Fruit fly (Drosophila melanogaster) whole organism, embryonic: ENCODE data around the gene CG7275.
A peak's percentile ranks its signal among the peaks of the same experiment; 100 is the strongest.

ENCODE experiments used
- Awh ChIP-seq: fragments of 200-800 bp; sonication (Bioruptor generic); IDR thresholded peaks from 2 replicates; pipeline ENCODE4, ENCODE4 v1.3.6; 2022; ENCODE audit warnings: missing biosample characterization, missing genetic modification characterization
- B-H1 ChIP-seq: fragments of 200-800 bp; sonication (Bioruptor generic); IDR thresholded peaks from 3 replicates; pipeline ENCODE4 v1.3.6; 2022; ENCODE audit warnings: missing biosample characterization, missing genetic modification characterization
- C15 ChIP-seq: fragments of 200-800 bp; sonication (Bioruptor generic); IDR thresholded peaks from 3 replicates; pipeline ENCODE4 v1.3.6; 2022; ENCODE audit warnings: missing biosample characterization, missing genetic modification characterization
- CG10267 ChIP-seq: fragments of 200-800 bp; sonication (Bioruptor generic); optimal IDR thresholded peaks from 2 replicates; lab custom pipeline; 2018; ENCODE audit warnings: missing biosample characterization, mild to moderate bottlenecking, missing genetic modification characterization, moderate library complexity
- CG10959 ChIP-seq: fragments of 200-800 bp; sonication (Bioruptor generic); IDR thresholded peaks from 2 replicates; pipeline ENCODE4 v1.3.6; 2022; ENCODE audit warnings: missing biosample characterization, missing genetic modification characterization
- CG11398 ChIP-seq: fragments of 200-800 bp; sonication (Bioruptor generic); optimal IDR thresholded peaks from 2 replicates; lab custom pipeline; 2016; ENCODE audit warnings: missing biosample characterization, missing genetic modification characterization
- CG11696 ChIP-seq: fragments of 200-800 bp; sonication (Bioruptor generic); IDR thresholded peaks from 2 replicates; pipeline ENCODE4 v1.3.6; 2022; ENCODE audit warnings: missing biosample characterization, missing genetic modification characterization
- CG12071 ChIP-seq: fragments of 200-800 bp; sonication (Bioruptor generic); optimal IDR thresholded peaks from 3 replicates; lab custom pipeline; 2018; ENCODE audit warnings: missing biosample characterization, mild to moderate bottlenecking, missing genetic modification characterization
- CG14710 ChIP-seq: fragments of 200-800 bp; sonication (Bioruptor generic); optimal IDR thresholded peaks from 3 replicates; lab custom pipeline; 2019; ENCODE audit warnings: missing biosample characterization, mild to moderate bottlenecking, missing genetic modification characterization, moderate library complexity
- CG15011 ChIP-seq: fragments of 200-800 bp; sonication (Bioruptor generic); optimal IDR thresholded peaks from 3 replicates; lab custom pipeline; 2018; ENCODE audit warnings: missing biosample characterization, mild to moderate bottlenecking, missing genetic modification characterization
- CG15073 ChIP-seq: fragments of 200-800 bp; sonication (Bioruptor generic); optimal IDR thresholded peaks from 2 replicates; lab custom pipeline; 2016; ENCODE audit warnings: missing biosample characterization, missing genetic modification characterization
- CG15269 ChIP-seq: fragments of 200-800 bp; sonication (Bioruptor generic); optimal IDR thresholded peaks from 2 replicates; lab custom pipeline; 2018; ENCODE audit warnings: missing biosample characterization, mild to moderate bottlenecking, missing genetic modification characterization, moderate library complexity
- CG16813 ChIP-seq: fragments of 200-800 bp; sonication (Bioruptor generic); IDR thresholded peaks from 3 replicates; pipeline ENCODE4 v1.3.6; 2022; ENCODE audit warnings: missing biosample characterization, missing genetic modification characterization; ENCODE audit not compliant: partially characterized antibody
- CG17186 ChIP-seq: fragments of 200-800 bp; sonication (Bioruptor generic); optimal IDR thresholded peaks from 3 replicates; lab custom pipeline; 2017; ENCODE audit warnings: missing biosample characterization, missing genetic modification reagents, missing genetic modification characterization
- CG18262 ChIP-seq: fragments of 200-800 bp; optimal IDR thresholded peaks from 3 replicates; lab custom pipeline; 2019; ENCODE audit warnings: missing biosample characterization, mild to moderate bottlenecking, missing genetic modification characterization, moderate library complexity
- CG2199 ChIP-seq: fragments of 200-800 bp; sonication (Bioruptor generic); IDR thresholded peaks from 3 replicates; pipeline ENCODE4 v1.3.6; 2022; ENCODE audit warnings: missing biosample characterization, missing genetic modification characterization
- CG33557 ChIP-seq: fragments of 200-800 bp; sonication (Bioruptor generic); optimal IDR thresholded peaks from 2 replicates; lab custom pipeline; 2019; ENCODE audit warnings: missing biosample characterization, mild to moderate bottlenecking, missing genetic modification characterization, moderate library complexity
- CG42726 ChIP-seq: fragments of 200-800 bp; sonication (Bioruptor generic); IDR thresholded peaks from 2 replicates; pipeline ENCODE4 v1.3.6; 2022; ENCODE audit warnings: missing biosample characterization, missing genetic modification characterization; ENCODE audit not compliant: partially characterized antibody
- CG5953 ChIP-seq: fragments of 200-800 bp; sonication (Bioruptor generic); IDR thresholded peaks from 2 replicates; pipeline ENCODE4 v1.3.6; 2022; ENCODE audit warnings: missing biosample characterization, missing genetic modification characterization
- CG6689 ChIP-seq: fragments of 200-800 bp; sonication (Bioruptor generic); IDR thresholded peaks from 2 replicates; pipeline ENCODE4 v1.3.6; 2022; ENCODE audit warnings: missing biosample characterization, missing genetic modification characterization
- CG7372 ChIP-seq: fragments of 200-800 bp; sonication (Bioruptor generic); IDR thresholded peaks from 2 replicates; pipeline ENCODE4 v1.3.6; 2022; ENCODE audit warnings: missing biosample characterization, missing genetic modification characterization
- CG8924 ChIP-seq: fragments of 200-800 bp; optimal IDR thresholded peaks from 3 replicates; lab custom pipeline; 2019; ENCODE audit warnings: missing biosample characterization, mild to moderate bottlenecking, missing genetic modification characterization, moderate library complexity
- CG9797 ChIP-seq: fragments of 200-800 bp; sonication (Bioruptor generic); optimal IDR thresholded peaks from 3 replicates; lab custom pipeline; 2018; ENCODE audit warnings: missing biosample characterization, mild to moderate bottlenecking, missing genetic modification characterization
- CG9932 ChIP-seq: fragments of 200-800 bp; sonication (Bioruptor generic); IDR thresholded peaks from 2 replicates; pipeline ENCODE4 v1.3.6; 2022; ENCODE audit warnings: missing biosample characterization, missing genetic modification characterization
- CHES-1-like ChIP-seq: fragments of 200-800 bp; sonication (Bioruptor generic); optimal IDR thresholded peaks from 2 replicates; lab custom pipeline; 2016; ENCODE audit warnings: missing biosample characterization, missing genetic modification characterization
- Dip3 ChIP-seq: fragments of 200-800 bp; sonication (Bioruptor generic); optimal IDR thresholded peaks from 3 replicates; lab custom pipeline; 2016; ENCODE audit warnings: missing biosample characterization, missing genetic modification characterization
- Dref ChIP-seq: fragments of 200-800 bp; sonication (Bioruptor generic); IDR thresholded peaks from 2 replicates; pipeline ENCODE4 v1.3.6; 2022; ENCODE audit warnings: missing biosample characterization, missing genetic modification characterization
- Eip74EF ChIP-seq, 2 experiments: fragments of 200-800 bp in 1 of 2; fragments of >200 bp in 1 of 2; sonication (Bioruptor generic) in 1 of 2; optimal IDR thresholded peaks; 2 replicates each; lab custom pipeline; 2017 to 2019; ENCODE audit warnings: missing biosample characterization in 2 of 2, missing genetic modification characterization in 2 of 2, mild to moderate bottlenecking in 1 of 2, moderate library complexity in 1 of 2
- Gsc ChIP-seq: fragments of 200-800 bp; sonication (Bioruptor generic); IDR thresholded peaks from 2 replicates; pipeline ENCODE4 v1.3.6; 2022; ENCODE audit warnings: missing biosample characterization, missing genetic modification characterization
- H15 ChIP-seq: fragments of 200-800 bp; sonication (Bioruptor generic); IDR thresholded peaks from 3 replicates; pipeline ENCODE4 v1.3.6; 2022; ENCODE audit warnings: missing biosample characterization, missing genetic modification characterization
- H2.0 ChIP-seq: fragments of 200-800 bp; sonication (Bioruptor generic); IDR thresholded peaks from 2 replicates; pipeline ENCODE4 v1.3.6; 2022; ENCODE audit warnings: missing biosample characterization, missing genetic modification characterization
- Hmr ChIP-seq: fragments of 200-800 bp; sonication (Bioruptor generic); optimal IDR thresholded peaks from 3 replicates; lab custom pipeline; 2017; ENCODE audit warnings: mild to moderate bottlenecking, missing biosample characterization, missing genetic modification reagents, missing genetic modification characterization
- Lhr ChIP-seq: fragments of 200-800 bp; sonication (Bioruptor generic); optimal IDR thresholded peaks from 3 replicates; lab custom pipeline; 2017; ENCODE audit warnings: mild to moderate bottlenecking, missing biosample characterization, missing genetic modification reagents, missing genetic modification characterization
- Xrp1 ChIP-seq: fragments of 200-800 bp; sonication (Bioruptor generic); IDR thresholded peaks from 2 replicates; pipeline ENCODE4 v1.3.6; 2022; ENCODE audit warnings: missing biosample characterization, missing genetic modification characterization
- bowl ChIP-seq: fragments of 200-800 bp; sonication (Bioruptor generic); IDR thresholded peaks from 2 replicates; pipeline ENCODE4 v1.3.6; 2022; ENCODE audit warnings: missing biosample characterization, missing genetic modification characterization
- corto ChIP-seq: fragments of 200-800 bp; sonication (Bioruptor generic); optimal IDR thresholded peaks from 2 replicates; lab custom pipeline; 2016; ENCODE audit warnings: missing biosample characterization, mild to moderate bottlenecking, missing genetic modification characterization, moderate library complexity
- crol ChIP-seq: fragments of 200-800 bp; sonication (Bioruptor generic); IDR thresholded peaks from 2 replicates; pipeline ENCODE4 v1.3.6; 2022; ENCODE audit warnings: missing biosample characterization, missing genetic modification characterization
- crp ChIP-seq, 2 experiments: fragments of 200-800 bp; sonication (Bioruptor generic); optimal IDR thresholded peaks; 2 replicates in 1 of 2; 3 replicates in 1 of 2; lab custom pipeline; 2017; ENCODE audit warnings: missing biosample characterization in 2 of 2, missing genetic modification characterization in 2 of 2, mild to moderate bottlenecking in 1 of 2, moderate library complexity in 1 of 2
- disco-r ChIP-seq: fragments of 200-800 bp; sonication (Bioruptor generic); optimal IDR thresholded peaks from 2 replicates; lab custom pipeline; 2016; ENCODE audit warnings: missing biosample characterization, missing genetic modification characterization
- dmrt99B ChIP-seq: fragments of 200-800 bp; sonication (Bioruptor generic); optimal IDR thresholded peaks from 2 replicates; lab custom pipeline; 2018; ENCODE audit warnings: missing biosample characterization, mild to moderate bottlenecking, missing genetic modification characterization, moderate library complexity
- ham ChIP-seq: fragments of 200-800 bp; sonication (Bioruptor generic); IDR thresholded peaks from 2 replicates; pipeline ENCODE4 v1.3.6; 2022; ENCODE audit warnings: missing biosample characterization, missing genetic modification characterization
- hb ChIP-seq: fragments of 200-800 bp; sonication (Bioruptor generic); IDR thresholded peaks from 3 replicates; pipeline ENCODE4 v1.3.6; 2022; ENCODE audit warnings: missing biosample characterization, missing genetic modification characterization; ENCODE audit not compliant: partially characterized antibody
- knrl ChIP-seq: fragments of 200-800 bp; sonication (Bioruptor generic); IDR thresholded peaks from 3 replicates; pipeline ENCODE4 v1.3.6; 2022; ENCODE audit warnings: missing biosample characterization, missing genetic modification characterization; ENCODE audit not compliant: partially characterized antibody
- nerfin-2 ChIP-seq: fragments of 200-800 bp; sonication (Bioruptor generic); IDR thresholded peaks from 2 replicates; pipeline ENCODE4 v1.3.6; 2022; ENCODE audit warnings: missing biosample characterization, missing genetic modification characterization; ENCODE audit not compliant: partially characterized antibody
- p53 ChIP-seq: fragments of 200-800 bp; sonication (Bioruptor generic); optimal IDR thresholded peaks from 2 replicates; lab custom pipeline; 2016; ENCODE audit warnings: missing biosample characterization, missing genetic modification characterization
- seq ChIP-seq: fragments of 200-800 bp; sonication (Bioruptor generic); IDR thresholded peaks from 2 replicates; pipeline ENCODE4 v1.3.6; 2022; ENCODE audit warnings: missing biosample characterization, missing genetic modification characterization
- stc ChIP-seq: fragments of 200-800 bp; sonication (Bioruptor generic); IDR thresholded peaks from 2 replicates; pipeline ENCODE4 v1.3.6; 2022; ENCODE audit warnings: missing biosample characterization, missing genetic modification characterization
- twi ChIP-seq: fragments of 200-800 bp; optimal IDR thresholded peaks from 2 replicates; lab custom pipeline; 2019; ENCODE audit warnings: missing biosample characterization, mild to moderate bottlenecking, missing genetic modification characterization, moderate library complexity
- vfl ChIP-seq: fragments of 200-800 bp; sonication (Bioruptor generic); optimal IDR thresholded peaks from 2 replicates; lab custom pipeline; 2016; ENCODE audit warnings: missing biosample characterization, missing genetic modification characterization
- wdn ChIP-seq: fragments of 200-800 bp; sonication (Bioruptor generic); IDR thresholded peaks from 2 replicates; pipeline ENCODE4 v1.3.6; 2022; ENCODE audit warnings: missing biosample characterization, missing genetic modification characterization
- wek ChIP-seq: fragments of 200-800 bp; sonication (Bioruptor generic); optimal IDR thresholded peaks from 3 replicates; lab custom pipeline; 2018; ENCODE audit warnings: missing biosample characterization, mild to moderate bottlenecking, missing genetic modification characterization, moderate library complexity

Gene CG7275

dm6 chr3L:15516956-15517355 is 18.2 kb downstream of the CG7275 start, which contains the start of gene CG13454:
TSS of gene CG13454 (minus strand) at chr3L:15517056.
- TF ChIP-seq Dip3 (GFP tag; lab: Kevin White, UChicago) (no peak), CG15011 (GFP tag; lab: Kevin White, UChicago) (no peak), vfl (GFP tag; lab: Kevin White, UChicago) (no peak), CG9797 (GFP tag; lab: Kevin White, UChicago) (no peak), nerfin-2 (no peak), knrl (no peak), crol (no peak), CG5953 (GFP tag; lab: Robert Waterston, UW) (no peak), B-H1 (GFP tag; lab: Robert Waterston, UW) (no peak), disco-r (GFP tag; lab: Kevin White, UChicago) (no peak), C15 (GFP tag; lab: Robert Waterston, UW) (no peak), CG11696 (GFP tag; lab: Robert Waterston, UW) (no peak; the same call in 1 of the 2 replicates), corto (GFP tag; lab: Kevin White, UChicago) (no peak), H15 (no peak), wek (GFP tag; lab: Kevin White, UChicago) (no peak), stc (GFP tag; lab: Robert Waterston, UW) (no peak), CG33557 (no peak), twi (tag; lab: Kevin White, UChicago) (peak; percentile 36), CG7372 (GFP tag; lab: Robert Waterston, UW) (no peak), ham (GFP tag; lab: Robert Waterston, UW) (no peak), Eip74EF (GFP tag; optimal IDR thresholded peaks at IDR 0.05; lab: Kevin White, UChicago) (no peak), CG42726 (no peak), CG16813 (no peak), CG2199 (0 out of 3 replicates have a peak, but pooled peaks have one; percentile 21), hb (GFP tag; lab: Robert Waterston, UW) (no peak), CG14710 (tag; lab: Kevin White, UChicago) (no peak), Lhr (GFP tag; lab: Kevin White, UChicago) (no peak), Xrp1 (GFP tag; lab: Robert Waterston, UW) (0 out of 2 replicates have a peak, but pooled peaks have one; percentile 8), CG11398 (GFP tag; lab: Kevin White, UChicago) (no peak), dmrt99B (no peak), Hmr (GFP tag; lab: Kevin White, UChicago) (no peak), CG6689 (GFP tag; lab: Robert Waterston, UW) (no peak), seq (GFP tag; lab: Robert Waterston, UW) (no peak), CG10267 (tag; lab: Kevin White, UChicago) (no peak), H2.0 (GFP tag; lab: Robert Waterston, UW) (no peak), CG12071 (no peak), CHES-1-like (no peak), p53 (GFP tag; lab: Kevin White, UChicago) (no peak), wdn (GFP tag; lab: Robert Waterston, UW) (no peak), crp (GFP tag; optimal IDR thresholded peaks at IDR 0.05; lab: Kevin White, UChicago) (peak in 1 of 2 experiments; percentile 1), CG17186 (no peak), Awh (GFP tag; lab: Robert Waterston, UW) (0 out of 2 replicates have a peak, but pooled peaks have one; percentile 10), CG15073 (no peak), Gsc (GFP tag; lab: Robert Waterston, UW) (no peak), CG10959 (GFP tag; lab: Robert Waterston, UW) (no peak), Dref (no peak), CG15269 (tag; lab: Kevin White, UChicago) (no peak), bowl (no peak), CG18262 (no peak), CG9932 (GFP tag; lab: Robert Waterston, UW) (no peak), CG8924 (tag; lab: Kevin White, UChicago) (no peak)
